Fruit fly (Drosophila melanogaster) whole organism, embryonic: Measurements from ENCODE around the gene CG9717.
A peak's percentile ranks its signal among the peaks of the same experiment; 100 is the strongest.

Experiments
- Awh ChIP-seq: fragments of 200-800 bp; sonication (Bioruptor generic); IDR thresholded peaks from 2 replicates; pipeline ENCODE4, ENCODE4 v1.3.6; 2022; ENCODE audit warnings: missing biosample characterization, missing genetic modification characterization
- BtbVII ChIP-seq: fragments of 200-800 bp; sonication (Bioruptor generic); optimal IDR thresholded peaks from 3 replicates; lab custom pipeline; 2017; ENCODE audit warnings: missing biosample characterization, mild to moderate bottlenecking, missing genetic modification characterization
- CG10147 ChIP-seq: fragments of 200-800 bp; sonication (Bioruptor generic); optimal IDR thresholded peaks from 2 replicates; lab custom pipeline; 2019; ENCODE audit warnings: missing biosample characterization, mild to moderate bottlenecking, missing genetic modification characterization, moderate library complexity
- CG12391 ChIP-seq: fragments of 200-800 bp; sonication (Bioruptor generic); optimal IDR thresholded peaks from 3 replicates; lab custom pipeline; 2018; ENCODE audit warnings: missing biosample characterization, mild to moderate bottlenecking, missing genetic modification characterization, moderate library complexity
- CG15073 ChIP-seq: fragments of 200-800 bp; sonication (Bioruptor generic); optimal IDR thresholded peaks from 2 replicates; lab custom pipeline; 2016; ENCODE audit warnings: missing biosample characterization, missing genetic modification characterization
- CG15514 ChIP-seq: fragments of 200-800 bp; sonication (Bioruptor generic); optimal IDR thresholded peaks from 3 replicates; lab custom pipeline; 2017; ENCODE audit warnings: missing biosample characterization, missing genetic modification characterization, mild to moderate bottlenecking, moderate library complexity, missing genetic modification reagents
- CG15696 ChIP-seq: fragments of 200-800 bp; sonication (Bioruptor generic); optimal IDR thresholded peaks from 2 replicates; lab custom pipeline; 2019; ENCODE audit warnings: missing biosample characterization, mild to moderate bottlenecking, missing genetic modification characterization, moderate library complexity
- CG18619 ChIP-seq: fragments of 200-800 bp; sonication (Bioruptor generic); optimal IDR thresholded peaks from 3 replicates; lab custom pipeline; 2017; ENCODE audit warnings: missing biosample characterization, mild to moderate bottlenecking, missing genetic modification characterization
- CG31224 ChIP-seq: fragments of 200-800 bp; sonication (Bioruptor generic); IDR thresholded peaks from 2 replicates; pipeline ENCODE4 v1.3.6; 2022; ENCODE audit warnings: missing biosample characterization, missing genetic modification characterization
- CG31441 ChIP-seq: fragments of 200-800 bp; sonication (Bioruptor generic); IDR thresholded peaks from 2 replicates; pipeline ENCODE4 v1.3.6; 2022; ENCODE audit warnings: missing biosample characterization, missing genetic modification characterization
- CG33557 ChIP-seq: fragments of 200-800 bp; sonication (Bioruptor generic); optimal IDR thresholded peaks from 2 replicates; lab custom pipeline; 2019; ENCODE audit warnings: missing biosample characterization, mild to moderate bottlenecking, missing genetic modification characterization, moderate library complexity
- CG3407 ChIP-seq: fragments of 200-800 bp; sonication (Bioruptor generic); optimal IDR thresholded peaks from 2 replicates; lab custom pipeline; 2018; ENCODE audit warnings: missing biosample characterization, mild to moderate bottlenecking, missing genetic modification characterization
- CG34422 ChIP-seq: fragments of 200-800 bp; sonication (Bioruptor generic); IDR thresholded peaks from 3 replicates; pipeline ENCODE4 v1.3.6; 2022; ENCODE audit warnings: missing biosample characterization, missing genetic modification characterization
- CG4360 ChIP-seq: fragments of 200-800 bp; sonication (Bioruptor generic); IDR thresholded peaks from 2 replicates; pipeline ENCODE4 v1.3.6; 2022; ENCODE audit warnings: missing biosample characterization, missing genetic modification characterization
- CG6175 ChIP-seq: fragments of 200-800 bp; sonication (Bioruptor generic); IDR thresholded peaks from 3 replicates; pipeline ENCODE4 v1.3.6; 2022; ENCODE audit warnings: missing biosample characterization, missing genetic modification characterization
- CG6689 ChIP-seq: fragments of 200-800 bp; sonication (Bioruptor generic); IDR thresholded peaks from 2 replicates; pipeline ENCODE4 v1.3.6; 2022; ENCODE audit warnings: missing biosample characterization, missing genetic modification characterization
- CG7839 ChIP-seq: fragments of 200-800 bp; sonication (Bioruptor generic); optimal IDR thresholded peaks from 3 replicates; lab custom pipeline; 2018; ENCODE audit warnings: missing biosample characterization, mild to moderate bottlenecking, missing genetic modification characterization, moderate library complexity
- CG8290 ChIP-seq, 3 experiments: fragments of 200-800 bp; sonication (Bioruptor generic); optimal IDR thresholded peaks; 2 replicates each; lab custom pipeline; 2016 to 2019; ENCODE audit warnings: missing biosample characterization in 3 of 3, missing genetic modification characterization in 3 of 3, mild to moderate bottlenecking in 2 of 3, moderate library complexity in 1 of 3
- CHES-1-like ChIP-seq: fragments of 200-800 bp; sonication (Bioruptor generic); optimal IDR thresholded peaks from 2 replicates; lab custom pipeline; 2016; ENCODE audit warnings: missing biosample characterization, missing genetic modification characterization
- Dad ChIP-seq: fragments of 200-800 bp; sonication (Bioruptor generic); optimal IDR thresholded peaks from 3 replicates; lab custom pipeline; 2016; ENCODE audit warnings: missing biosample characterization, missing genetic modification characterization
- Dip3 ChIP-seq: fragments of 200-800 bp; sonication (Bioruptor generic); optimal IDR thresholded peaks from 3 replicates; lab custom pipeline; 2016; ENCODE audit warnings: missing biosample characterization, missing genetic modification characterization
- ERR ChIP-seq: fragments of 200-800 bp; sonication (Bioruptor generic); optimal IDR thresholded peaks from 2 replicates; lab custom pipeline; 2016; ENCODE audit warnings: missing biosample characterization, missing genetic modification characterization
- Lhr ChIP-seq: fragments of 200-800 bp; sonication (Bioruptor generic); optimal IDR thresholded peaks from 3 replicates; lab custom pipeline; 2017; ENCODE audit warnings: mild to moderate bottlenecking, missing biosample characterization, missing genetic modification reagents, missing genetic modification characterization
- Ptx1 ChIP-seq: fragments of 200-800 bp; sonication (Bioruptor generic); IDR thresholded peaks from 2 replicates; pipeline ENCODE4 v1.3.6; 2022; ENCODE audit warnings: missing biosample characterization, missing genetic modification characterization
- Sox102F ChIP-seq: fragments of 200-800 bp; sonication (Bioruptor generic); optimal IDR thresholded peaks from 2 replicates; lab custom pipeline; 2018; ENCODE audit warnings: missing biosample characterization, mild to moderate bottlenecking, missing genetic modification characterization, moderate library complexity
- Sry-δ ChIP-seq: fragments of 200-800 bp; sonication (Bioruptor generic); optimal IDR thresholded peaks from 2 replicates; lab custom pipeline; 2016; ENCODE audit warnings: missing biosample characterization, missing genetic modification characterization
- Ssrp ChIP-seq: fragments of 200-800 bp; sonication (Bioruptor generic); optimal IDR thresholded peaks from 2 replicates; lab custom pipeline; 2018; ENCODE audit warnings: missing biosample characterization, mild to moderate bottlenecking, missing genetic modification characterization, moderate library complexity
- TFAM ChIP-seq: fragments of 200-800 bp; sonication (Bioruptor generic); optimal IDR thresholded peaks from 2 replicates; lab custom pipeline; 2017; ENCODE audit warnings: missing biosample characterization, missing genetic modification characterization, inconsistent platforms
- Tbp ChIP-seq: fragments of >200 bp; optimal IDR thresholded peaks from 2 replicates; lab custom pipeline; 2018; ENCODE audit warnings: missing biosample characterization, missing genetic modification characterization
- Trl ChIP-seq, 3 experiments: fragments of >200 bp in 2 of 3; fragments of 200-800 bp in 1 of 3; sonication (Bioruptor generic) in 1 of 3; optimal IDR thresholded peaks; 2 replicates in 1 of 3; 3 replicates in 2 of 3; lab custom pipeline; 2016 to 2017; ENCODE audit warnings: missing biosample characterization in 1 of 3, missing genetic modification characterization in 1 of 3
- abd-A ChIP-seq: fragments of 200-800 bp; sonication (Bioruptor generic); optimal IDR thresholded peaks from 3 replicates; lab custom pipeline; 2019; ENCODE audit warnings: missing biosample characterization, mild to moderate bottlenecking, missing genetic modification characterization, moderate library complexity
- al ChIP-seq: fragments of 200-800 bp; sonication (Bioruptor generic); IDR thresholded peaks from 2 replicates; pipeline ENCODE4 v1.3.6; 2022; ENCODE audit warnings: missing biosample characterization, missing genetic modification characterization
- ap ChIP-seq: fragments of 200-800 bp; sonication (Bioruptor generic); IDR thresholded peaks from 2 replicates; pipeline ENCODE4 v1.3.6; 2022; ENCODE audit warnings: missing biosample characterization, missing genetic modification characterization
- cato ChIP-seq: fragments of 200-800 bp; sonication (Bioruptor generic); optimal IDR thresholded peaks from 2 replicates; lab custom pipeline; 2016; ENCODE audit warnings: missing biosample characterization, missing genetic modification characterization, borderline replicate concordance
- cg ChIP-seq: fragments of 200-800 bp; sonication (Bioruptor generic); optimal IDR thresholded peaks from 3 replicates; lab custom pipeline; 2019; ENCODE audit warnings: missing biosample characterization, mild to moderate bottlenecking, missing genetic modification characterization, moderate library complexity
- dm ChIP-seq: fragments of 200-800 bp; sonication (Bioruptor generic); optimal IDR thresholded peaks from 3 replicates; lab custom pipeline; 2016; ENCODE audit warnings: missing biosample characterization, missing genetic modification characterization
- dmrt99B ChIP-seq: fragments of 200-800 bp; sonication (Bioruptor generic); optimal IDR thresholded peaks from 2 replicates; lab custom pipeline; 2018; ENCODE audit warnings: missing biosample characterization, mild to moderate bottlenecking, missing genetic modification characterization, moderate library complexity
- grn ChIP-seq: fragments of 200-800 bp; sonication (Bioruptor generic); optimal IDR thresholded peaks from 3 replicates; lab custom pipeline; 2017; ENCODE audit warnings: missing biosample characterization, missing genetic modification characterization
- gsb ChIP-seq: fragments of 200-800 bp; sonication (Bioruptor generic); IDR thresholded peaks from 2 replicates; pipeline ENCODE4 v1.3.6; 2022; ENCODE audit warnings: missing biosample characterization, missing genetic modification characterization
- lmd ChIP-seq: fragments of 200-800 bp; sonication (Bioruptor generic); IDR thresholded peaks from 2 replicates; pipeline ENCODE4 v1.3.6; 2022; ENCODE audit warnings: missing biosample characterization, missing genetic modification characterization
- lov ChIP-seq, 2 experiments: fragments of 200-800 bp in 1 of 2; fragments of >200 bp in 1 of 2; sonication (Bioruptor generic) in 1 of 2; IDR thresholded peaks in 1 of 2; optimal IDR thresholded peaks in 1 of 2; 2 replicates in 1 of 2; 3 replicates in 1 of 2; pipeline versions ENCODE4 v1.3.6 to Lab custom; 2017 to 2022; ENCODE audit warnings: missing biosample characterization in 1 of 2, missing genetic modification characterization in 1 of 2
- luna ChIP-seq: fragments of 200-800 bp; sonication (Bioruptor generic); optimal IDR thresholded peaks from 2 replicates; lab custom pipeline; 2016; ENCODE audit warnings: missing biosample characterization, missing genetic modification characterization
- repo ChIP-seq: fragments of 200-800 bp; sonication (Bioruptor generic); optimal IDR thresholded peaks from 2 replicates; lab custom pipeline; 2016; ENCODE audit warnings: missing biosample characterization, missing genetic modification characterization
- sens-2 ChIP-seq: fragments of 200-800 bp; sonication (Bioruptor generic); IDR thresholded peaks from 2 replicates; pipeline ENCODE4 v1.3.6; 2022; ENCODE audit warnings: missing biosample characterization, missing genetic modification characterization
- slou ChIP-seq: fragments of 200-800 bp; sonication (Bioruptor generic); optimal IDR thresholded peaks from 3 replicates; lab custom pipeline; 2016; ENCODE audit warnings: missing biosample characterization, missing genetic modification characterization
- trem ChIP-seq: fragments of 200-800 bp; optimal IDR thresholded peaks from 3 replicates; lab custom pipeline; 2019; ENCODE audit warnings: missing biosample characterization, mild to moderate bottlenecking, missing genetic modification characterization, moderate library complexity
- tx ChIP-seq: fragments of 200-800 bp; sonication (Bioruptor generic); optimal IDR thresholded peaks from 2 replicates; lab custom pipeline; 2016; ENCODE audit warnings: missing biosample characterization, missing genetic modification characterization
- wor ChIP-seq: fragments of 200-800 bp; sonication (Bioruptor generic); IDR thresholded peaks from 2 replicates; pipeline ENCODE4 v1.3.6; 2022; ENCODE audit warnings: missing biosample characterization, missing genetic modification characterization
- zen2 ChIP-seq: fragments of 200-800 bp; sonication (Bioruptor generic); IDR thresholded peaks from 3 replicates; pipeline ENCODE4 v1.3.6; 2022; ENCODE audit warnings: missing biosample characterization, missing genetic modification characterization; ENCODE audit not compliant: partially characterized antibody

Gene CG9717

dm6 chr3R:30570554-30571141 is 16.5 kb downstream of the CG9717 start (continued):
- TF ChIP-seq sens-2, result peak; percentile 64
- TF ChIP-seq CG31441, result peak; percentile 93
- no peak for TF ChIP-seq repo
- TF ChIP-seq CG3407 (GFP tag; lab: Kevin White, UChicago), result peak; percentile 69
- peak; percentile 32 for TF ChIP-seq TFAM (GFP tag; lab: Kevin White, UChicago)
- peak; percentile 92 for TF ChIP-seq Sox102F
- peak; percentile 34 for TF ChIP-seq tx (GFP tag; lab: Kevin White, UChicago)
- no peak for TF ChIP-seq Tbp
- peak; percentile 81 for TF ChIP-seq CG6689
- peak; percentile 70 for TF ChIP-seq wor (GFP tag; lab: Robert Waterston, UW)
- no peak for TF ChIP-seq zen2 (GFP tag; lab: Robert Waterston, UW)
- peak; percentile 60; the same call in 2 of the 3 replicates for TF ChIP-seq CG34422 (GFP tag; lab: Robert Waterston, UW)
- TF ChIP-seq grn (GFP tag; lab: Kevin White, UChicago), result no peak
- no peak for TF ChIP-seq lov (optimal IDR thresholded peaks at IDR 0.05; lab: Kevin White, UChicago)
- TF ChIP-seq lov (GFP tag; IDR thresholded peaks at IDR 0.05; lab: Robert Waterston, UW), result no peak
- peak; percentile 39; the same call in 1 of the 2 replicates for TF ChIP-seq CG31224 (GFP tag; lab: Robert Waterston, UW)
- TF ChIP-seq CG7839 (tag; lab: Kevin White, UChicago), result peak; percentile 83
- no peak for TF ChIP-seq luna
- TF ChIP-seq CG6175 (GFP tag; lab: Robert Waterston, UW), result no peak
- peak; percentile 1 for TF ChIP-seq CG15073 (GFP tag; lab: Kevin White, UChicago)
- TF ChIP-seq CG15696 (tag; lab: Kevin White, UChicago), result peak; percentile 47
- TF ChIP-seq ap, result peak; percentile 78
- peak; percentile 26; the same call in 1 of the 2 replicates for TF ChIP-seq CG4360 (GFP tag; lab: Robert Waterston, UW)
- peak; percentile 50 for TF ChIP-seq BtbVII
- peak; percentile 87 for TF ChIP-seq Ptx1 (GFP tag; lab: Robert Waterston, UW)
- TF ChIP-seq cg (GFP tag; lab: Kevin White, UChicago), result no peak
- TF ChIP-seq gsb (GFP tag; lab: Robert Waterston, UW), result peak; percentile 67
- TF ChIP-seq Trl (optimal IDR thresholded peaks at IDR 0.05; lab: Kevin White, UChicago), result no peak
- peak; percentile 68 for TF ChIP-seq Trl (GFP tag; optimal IDR thresholded peaks at IDR 0.05; lab: Kevin White, UChicago)
- TF ChIP-seq ERR (GFP tag; lab: Kevin White, UChicago), result peak; percentile 45
- no peak for TF ChIP-seq Dip3 (GFP tag; lab: Kevin White, UChicago)
- peak; percentile 62 for TF ChIP-seq trem (tag; lab: Kevin White, UChicago)
- peak; percentile 74 for TF ChIP-seq CG33557 (GFP tag; lab: Kevin White, UChicago)
- peak; percentile 91 for TF ChIP-seq dmrt99B
- TF ChIP-seq al, result no peak
- TF ChIP-seq slou, result no peak
- peak; percentile 36 for TF ChIP-seq CG8290 (GFP tag; optimal IDR thresholded peaks at IDR 0.05; lab: Kevin White, UChicago)
- TF ChIP-seq CG8290 (tag; optimal IDR thresholded peaks at IDR 0.05; lab: Kevin White, UChicago), result peak in 1 of 2 experiments; percentile 91
- peak; percentile 55 for TF ChIP-seq Dad (GFP tag; lab: Kevin White, UChicago)
- TF ChIP-seq lmd, result peak; percentile 83
- TF ChIP-seq CG12391 (tag; lab: Kevin White, UChicago), result peak; percentile 86
- peak; percentile 41 for TF ChIP-seq Lhr (GFP tag; lab: Kevin White, UChicago)
- peak; percentile 28 for TF ChIP-seq cato
- no peak for TF ChIP-seq abd-A (tag; lab: Kevin White, UChicago)
- TF ChIP-seq CHES-1-like, result peak; percentile 44
- TF ChIP-seq CG18619 (GFP tag; lab: Kevin White, UChicago), result peak; percentile 45
- TF ChIP-seq dm, result no peak
- peak; percentile 31 for TF ChIP-seq CG15514 (GFP tag; lab: Kevin White, UChicago)
- peak; percentile 84 for TF ChIP-seq Ssrp (tag; lab: Kevin White, UChicago)
- peak; percentile 16 for TF ChIP-seq Sry-δ (GFP tag; lab: Kevin White, UChicago)
- TF ChIP-seq CG10147 (GFP tag; lab: Kevin White, UChicago), result peak; percentile 65
- TF ChIP-seq Awh (GFP tag; lab: Robert Waterston, UW), result peak; percentile 75
